Worm (Caenorhabditis elegans) whole organism, L4 larva: ENCODE data around the gene fkb-1.

Experiments used
- F26F4.8 ChIP-seq: fragments of 200-800 bp; sonication (Bioruptor generic); conservative IDR thresholded peaks from 2 replicates; pipeline ENCODE4 v1.3.6; 2022; ENCODE audit warnings: missing genetic modification characterization, missing compliant biosample characterization
- T26A8.4 ChIP-seq: fragments of 200-800 bp; sonication (Bioruptor generic); IDR thresholded peaks from 2 replicates; pipeline ENCODE4 v1.3.6; 2022; ENCODE audit warnings: missing genetic modification characterization, missing compliant biosample characterization
- Y75B8A.6 ChIP-seq: fragments of 200-800 bp; sonication (Bioruptor generic); IDR thresholded peaks from 2 replicates; pipeline ENCODE4 v1.3.6; 2022; ENCODE audit warnings: missing genetic modification reagents, missing genetic modification characterization, missing compliant biosample characterization
- ZK337.2 ChIP-seq: fragments of 200-800 bp; sonication (Bioruptor generic); IDR thresholded peaks from 2 replicates; pipeline ENCODE4 v1.3.6; 2022; ENCODE audit warnings: missing genetic modification reagents, missing genetic modification characterization, missing compliant biosample characterization
- aha-1 ChIP-seq: fragments of 150-350 bp; peaks from one replicate; lab custom pipeline; 2014; ENCODE audit warnings: missing biosample characterization, missing genetic modification characterization
- ama-1 ChIP-seq: fragments of 150-350 bp; optimal IDR thresholded peaks from 2 replicates; lab custom pipeline; 2014; ENCODE audit warnings: inconsistent platforms, mixed read lengths
- ceh-20 ChIP-seq: fragments of 200-800 bp; sonication (Bioruptor generic); IDR thresholded peaks from 2 replicates; pipeline ENCODE4 v1.3.6; 2022; ENCODE audit warnings: missing genetic modification reagents, missing genetic modification characterization, missing compliant biosample characterization
- ceh-44 ChIP-seq: fragments of 200-800 bp; sonication (Bioruptor generic); IDR thresholded peaks from 2 replicates; pipeline ENCODE4 v1.3.6; 2022; ENCODE audit warnings: missing genetic modification reagents, missing genetic modification characterization, missing compliant biosample characterization
- ces-1 ChIP-seq: fragments of 150-350 bp; sonication (generic microtip); optimal IDR thresholded peaks from 4 replicates; lab custom pipeline; 2014; ENCODE audit warnings: missing biosample characterization, missing genetic modification reagents, missing genetic modification characterization
- daf-16 ChIP-seq, 3 experiments: sonication (generic microtip); optimal IDR thresholded peaks; 2 replicates each; lab custom pipeline; 2016 to 2017; ENCODE audit warnings: missing genetic modification characterization in 3 of 3, missing genetic modification reagents in 3 of 3, mild to moderate bottlenecking in 2 of 3, missing compliant biosample characterization in 2 of 3, missing biosample characterization in 1 of 3, moderate library complexity in 1 of 3
- daf-8 ChIP-seq: fragments of 200-800 bp; sonication (Bioruptor generic); IDR thresholded peaks from 2 replicates; pipeline ENCODE4 v1.3.6; 2022; ENCODE audit warnings: missing genetic modification characterization, missing compliant biosample characterization
- dmd-8 ChIP-seq: fragments of 200-800 bp; sonication (Bioruptor generic); IDR thresholded peaks from 2 replicates; pipeline ENCODE4 v1.3.6; 2022; ENCODE audit warnings: missing genetic modification characterization, missing compliant biosample characterization
- duxl-1 ChIP-seq: sonication (generic microtip); optimal IDR thresholded peaks from 2 replicates; lab custom pipeline; 2016; ENCODE audit warnings: mild to moderate bottlenecking, missing genetic modification characterization, moderate library complexity, missing compliant biosample characterization; ENCODE audit not compliant: poor library complexity
- egl-43 ChIP-seq: fragments of 200-800 bp; sonication (Bioruptor generic); IDR thresholded peaks from 2 replicates; pipeline ENCODE4 v1.3.6; 2022; ENCODE audit warnings: missing genetic modification reagents, missing genetic modification characterization, missing compliant biosample characterization
- hlh-11 ChIP-seq: fragments of 200-800 bp; sonication (Bioruptor generic); optimal IDR thresholded peaks from 2 replicates; lab custom pipeline; 2018; ENCODE audit warnings: mild to moderate bottlenecking, missing genetic modification characterization, missing compliant biosample characterization
- hlh-30 ChIP-seq: sonication (generic microtip); optimal IDR thresholded peaks from 2 replicates; lab custom pipeline; 2017; ENCODE audit warnings: antibody characterized with exemption, mild to moderate bottlenecking, missing genetic modification characterization, missing compliant biosample characterization; ENCODE audit not compliant: insufficient read depth
- hmg-1.1 ChIP-seq: fragments of 200-800 bp; sonication (Bioruptor generic); IDR thresholded peaks from 2 replicates; pipeline ENCODE4 v1.3.6; 2022; ENCODE audit warnings: missing genetic modification reagents, missing genetic modification characterization, missing compliant biosample characterization
- jun-1 ChIP-seq: fragments of 150-350 bp; optimal IDR thresholded peaks from 2 replicates; lab custom pipeline; 2014; ENCODE audit warnings: missing biosample characterization, missing genetic modification reagents, missing genetic modification characterization
- lin-38 ChIP-seq: fragments of 200-800 bp; sonication (Bioruptor generic); IDR thresholded peaks from 2 replicates; pipeline ENCODE4 v1.3.6; 2022; ENCODE audit warnings: missing genetic modification reagents, missing genetic modification characterization, missing compliant biosample characterization
- madf-5 ChIP-seq, 2 experiments: fragments of 200-800 bp; sonication (Bioruptor generic); IDR thresholded peaks; 2 replicates each; pipeline ENCODE4 v1.3.6; 2022; ENCODE audit warnings: missing compliant biosample characterization in 2 of 2, missing genetic modification characterization in 2 of 2
- mes-2 ChIP-seq: sonication (generic microtip); optimal IDR thresholded peaks from 2 replicates; lab custom pipeline; 2016; ENCODE audit warnings: missing genotype, mild to moderate bottlenecking, missing genetic modification characterization, missing compliant biosample characterization; ENCODE audit not compliant: poor library complexity, severe bottlenecking
- mxl-2 ChIP-seq: fragments of 200-800 bp; sonication (Bioruptor generic); conservative IDR thresholded peaks from 2 replicates; pipeline ENCODE4 v1.3.6; 2022; ENCODE audit warnings: missing genetic modification reagents, missing genetic modification characterization, missing compliant biosample characterization
- mxl-3 ChIP-seq: fragments of 200-800 bp; sonication (Bioruptor generic); optimal IDR thresholded peaks from 2 replicates; lab custom pipeline; 2018; ENCODE audit warnings: mild to moderate bottlenecking, missing genetic modification characterization, missing compliant biosample characterization
- nhr-10 ChIP-seq: fragments of 150-350 bp; optimal IDR thresholded peaks from 2 replicates; lab custom pipeline; 2014; ENCODE audit warnings: missing biosample characterization, missing genetic modification characterization
- nhr-11 ChIP-seq: fragments of 150-350 bp; optimal IDR thresholded peaks from 2 replicates; lab custom pipeline; 2014; ENCODE audit warnings: missing biosample characterization, missing genetic modification characterization
- nhr-25 ChIP-seq: sonication (generic microtip); optimal IDR thresholded peaks from 2 replicates; lab custom pipeline; 2017; ENCODE audit warnings: missing genetic modification characterization, mild to moderate bottlenecking, missing compliant biosample characterization, antibody characterized with exemption, moderate library complexity, borderline replicate concordance; ENCODE audit not compliant: insufficient read depth
- nhr-42 ChIP-seq: fragments of 200-800 bp; sonication (Bioruptor generic); IDR thresholded peaks from 2 replicates; pipeline ENCODE4 v1.3.6; 2022; ENCODE audit warnings: missing genetic modification characterization, missing compliant biosample characterization
- nhr-77 ChIP-seq: fragments of 150-350 bp; optimal IDR thresholded peaks from 2 replicates; lab custom pipeline; 2014; ENCODE audit warnings: missing biosample characterization, missing genetic modification characterization
- pha-4 ChIP-seq, 2 experiments: fragments of 150-350 bp in 1 of 2; fragments of 200-800 bp in 1 of 2; sonication (Bioruptor generic) in 1 of 2; IDR thresholded peaks in 1 of 2; optimal IDR thresholded peaks in 1 of 2; 2 replicates each; pipeline versions ENCODE4 v1.3.6 to Lab custom; 2014 to 2022; ENCODE audit warnings: missing genetic modification characterization in 2 of 2, missing genetic modification reagents in 2 of 2, missing biosample characterization in 1 of 2, missing compliant biosample characterization in 1 of 2
- php-3 ChIP-seq: fragments of 200-800 bp; sonication (Bioruptor generic); IDR thresholded peaks from 2 replicates; pipeline ENCODE4 v1.3.6; 2022; ENCODE audit warnings: missing genetic modification reagents, missing genetic modification characterization, missing compliant biosample characterization
- rbr-2 ChIP-seq: sonication (generic microtip); optimal IDR thresholded peaks from 2 replicates; lab custom pipeline; 2016; ENCODE audit warnings: missing genotype, missing genetic modification characterization, missing compliant biosample characterization
- skn-1 ChIP-seq: fragments of 150-350 bp; optimal IDR thresholded peaks from 2 replicates; lab custom pipeline; 2014; ENCODE audit warnings: missing biosample characterization, missing genetic modification characterization
- snpc-1.2 ChIP-seq: fragments of 200-800 bp; sonication (Bioruptor generic); IDR thresholded peaks from 2 replicates; pipeline ENCODE4 v1.3.6; 2022; ENCODE audit warnings: missing genetic modification reagents, missing genetic modification characterization, missing compliant biosample characterization
- unc-130 ChIP-seq: sonication (generic microtip); optimal IDR thresholded peaks from 2 replicates; lab custom pipeline; 2016; ENCODE audit warnings: missing genetic modification reagents, missing genetic modification characterization, missing compliant biosample characterization
- unc-62 ChIP-seq, 3 experiments: fragments of 150-350 bp in 1 of 3; sonication (generic microtip); optimal IDR thresholded peaks in 2 of 3; peaks in 1 of 3; 1 replicate in 1 of 3; 2 replicates in 2 of 3; lab custom pipeline; 2014 to 2017; ENCODE audit warnings: missing biosample characterization in 3 of 3, missing genetic modification characterization in 3 of 3, missing genetic modification reagents in 3 of 3, missing genotype in 1 of 3

Gene fkb-1

DNA sequence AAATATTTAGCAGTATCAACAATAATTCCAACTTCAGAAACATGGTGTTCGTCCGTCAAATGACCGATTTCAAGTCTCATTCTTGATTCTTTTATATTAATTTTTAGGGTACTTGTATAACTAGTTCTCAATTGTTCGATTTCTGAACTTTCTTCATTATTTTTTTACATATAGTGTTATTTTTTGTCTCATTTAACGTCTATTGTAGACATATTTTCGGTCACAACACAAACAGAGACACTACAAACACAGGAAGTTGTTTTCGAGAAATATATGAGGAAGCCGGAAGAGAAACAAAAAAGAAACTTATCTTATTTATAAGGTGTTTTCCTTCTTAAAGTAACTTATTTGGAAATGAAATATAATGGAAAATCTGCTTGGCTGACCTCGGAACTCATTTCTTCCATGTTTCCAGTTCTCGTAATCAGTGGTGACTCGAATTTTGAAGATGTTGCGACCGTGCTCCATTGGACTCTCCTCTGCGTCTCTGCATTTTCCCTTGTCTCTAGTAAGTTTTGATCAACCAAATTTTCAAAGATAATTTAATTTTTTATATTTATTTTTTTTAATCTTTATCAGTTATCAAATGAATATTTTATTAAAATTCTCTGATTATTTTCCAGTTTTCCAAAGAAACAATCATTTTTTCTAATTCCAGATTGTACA, 17.4 kb downstream of the fkb-1 start, which contains the start of the genes F36H1.12 and lin-3:
TSS of gene F36H1.12 (minus strand) at position 51 of the 666 bp plus-strand sequence.
TSS of gene lin-3 (plus strand) at position 657 of the 666 bp plus-strand sequence.
- TF ChIP-seq mxl-2 (GFP tag; lab: Robert Waterston, UW) (no peak), mxl-3 (GFP tag; lab: Kevin White, UChicago) (no peak), unc-130 (GFP tag; lab: Kevin White, UChicago) (peak; percentile 19), egl-43 (GFP tag; lab: Robert Waterston, UW) (no peak), mes-2 (tag; lab: Kevin White, UChicago) (no peak), pha-4 (GFP tag; IDR thresholded peaks at IDR 0.05; lab: Robert Waterston, UW) (no peak), pha-4 (tag; optimal IDR thresholded peaks at IDR 0.05; lab: Kevin White, UChicago) (no peak), lin-38 (GFP tag; lab: Robert Waterston, UW) (peak; percentile 85), jun-1 (no peak), nhr-77 (tag; lab: Kevin White, UChicago) (no peak), ceh-44 (0 out of 2 replicates have a peak, but pooled peaks have one; percentile 31), nhr-42 (no peak)
- TF ChIP-seq, all 104 proteins: peak for 3

DNA sequence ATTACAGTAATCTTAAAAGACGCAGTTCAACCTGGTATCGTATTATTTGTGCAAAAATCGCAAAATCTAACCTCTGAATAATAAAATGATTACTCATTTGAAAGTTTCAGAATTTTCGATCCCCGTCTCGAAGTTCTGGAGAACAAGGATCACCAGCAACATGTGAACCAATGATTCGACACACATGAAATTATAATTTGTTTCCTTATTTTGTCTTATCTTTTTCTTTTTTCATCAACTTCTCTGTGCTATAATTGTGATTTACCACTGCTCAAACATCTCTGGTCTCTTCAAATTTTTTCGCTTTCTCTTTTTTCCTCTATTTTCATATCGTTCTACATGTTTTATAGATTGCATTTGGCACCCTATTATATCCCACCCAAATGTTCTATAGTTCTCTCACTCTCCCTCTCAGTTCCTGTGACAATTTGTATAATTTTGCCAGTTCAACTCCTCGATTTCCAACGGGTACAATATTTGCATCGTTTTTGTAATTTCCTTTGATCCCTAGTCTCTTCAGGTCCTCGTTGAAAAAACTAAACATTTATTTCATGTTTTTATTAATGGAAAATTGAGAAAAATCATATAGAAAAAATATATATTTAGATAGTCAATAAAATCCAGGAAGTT, 26.7 kb downstream of the fkb-1 start:
- TF ChIP-seq hmg-1.1 (GFP tag; lab: Robert Waterston, UW) (no peak), T26A8.4 (GFP tag; lab: Robert Waterston, UW) (peak; percentile 66; the same call in 1 of the 2 replicates), unc-62 (GFP tag; optimal IDR thresholded peaks at IDR 0.05 in 1 of 2; lab: Kevin White, UChicago) (peak in 1 of 2 experiments; percentile 94), unc-62 (tag; optimal IDR thresholded peaks at IDR 0.05; lab: Kevin White, UChicago) (no peak), snpc-1.2 (GFP tag; lab: Robert Waterston, UW) (no peak), ama-1 (lab: Kevin White, UChicago) (peak; percentile 48), nhr-25 (no peak), F26F4.8 (GFP tag; lab: Robert Waterston, UW) (no peak), daf-16 (GFP tag; optimal IDR thresholded peaks at IDR 0.05; lab: Kevin White, UChicago) (peak in 1 of 2 experiments; percentile 78), daf-16 (tag; optimal IDR thresholded peaks at IDR 0.05; lab: Kevin White, UChicago) (no peak)

DNA sequence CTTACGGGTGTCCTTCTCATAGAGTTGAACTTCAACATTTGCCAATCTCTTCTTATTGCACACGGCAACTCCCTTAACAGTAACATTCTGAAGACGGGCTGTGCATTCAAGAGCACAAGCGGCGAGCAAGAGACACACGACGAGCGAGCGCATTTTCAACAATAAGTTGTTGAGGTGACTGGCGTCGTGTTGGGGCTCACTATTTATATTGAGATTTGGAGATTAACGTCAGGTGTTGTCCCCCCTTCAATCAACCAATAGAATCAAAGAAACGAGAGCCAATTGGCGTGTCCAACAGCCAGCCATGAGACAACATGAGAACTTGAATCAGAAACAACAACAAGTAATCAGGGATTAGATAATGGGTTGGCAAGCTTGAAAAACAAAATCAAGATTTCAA, 27.6 kb downstream of the fkb-1 start, which contains the start of gene ttr-16:
TSS of gene ttr-16 (minus strand) at position 176 of the 400 bp plus-strand sequence.
- TF ChIP-seq duxl-1 (tag; lab: Kevin White, UChicago) (no peak), php-3 (no peak), madf-5 (GFP tag; IDR thresholded peaks at IDR 0.05; lab: Robert Waterston, UW) (no peak), rbr-2 (no peak), daf-16 (GFP tag; optimal IDR thresholded peaks at IDR 0.05; lab: Kevin White, UChicago) (peak in 1 of 2 experiments; percentile 91), daf-16 (tag; optimal IDR thresholded peaks at IDR 0.05; lab: Kevin White, UChicago) (no peak), ama-1 (lab: Kevin White, UChicago) (peak; percentile 57), nhr-11 (tag; lab: Kevin White, UChicago) (peak; percentile 67), daf-8 (no peak), ces-1 (GFP tag; lab: Kevin White, UChicago) (no peak)

DNA sequence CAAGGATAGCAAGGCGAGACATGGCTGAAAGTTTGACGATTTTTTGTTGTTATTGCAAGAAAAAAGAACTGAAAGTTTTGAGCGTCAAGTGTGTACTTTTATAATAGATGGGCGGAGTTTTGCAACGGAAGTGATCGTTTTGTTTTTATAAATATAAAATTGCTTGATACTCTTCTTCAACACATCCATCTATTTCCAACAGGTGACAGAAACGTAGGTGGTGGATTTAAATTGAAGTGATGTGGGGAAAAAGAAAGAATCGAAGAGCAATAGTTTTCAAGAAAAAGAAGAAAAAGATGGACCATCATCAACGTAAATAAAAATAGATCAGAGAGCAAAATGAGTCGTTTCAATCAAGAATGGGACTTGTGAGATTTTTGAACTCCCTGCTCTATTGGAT, 30.6 kb downstream of the fkb-1 start, which contains the start of gene ttr-17:
TSS of gene ttr-17 (minus strand) at position 24 of the 400 bp plus-strand sequence.
- TF ChIP-seq aha-1 (no peak), egl-43 (GFP tag; lab: Robert Waterston, UW) (no peak), daf-16 (GFP tag; optimal IDR thresholded peaks at IDR 0.05; lab: Kevin White, UChicago) (peak in 1 of 2 experiments; percentile 83), daf-16 (tag; optimal IDR thresholded peaks at IDR 0.05; lab: Kevin White, UChicago) (no peak)

DNA sequence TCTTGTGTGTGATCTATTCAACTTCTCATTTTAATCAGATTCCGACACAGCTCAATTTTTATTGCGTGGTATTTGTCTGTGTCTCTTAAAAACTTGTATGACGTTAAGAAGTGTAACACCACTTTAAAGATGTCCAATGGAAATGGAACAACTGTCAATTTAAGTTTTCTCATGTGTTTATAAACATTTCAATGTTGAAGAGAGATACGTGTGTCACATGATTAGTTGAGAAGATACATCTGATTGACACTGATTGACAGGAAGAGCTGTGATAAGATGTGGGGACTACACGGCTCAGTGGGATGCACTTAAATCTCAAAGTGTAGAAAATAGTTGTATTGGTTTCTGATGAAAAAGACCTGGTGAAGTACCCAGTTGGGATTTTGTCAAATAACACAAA, 31.9 kb downstream of the fkb-1 start:
- TF ChIP-seq skn-1 (tag; lab: Kevin White, UChicago) (no peak), nhr-10 (tag; lab: Kevin White, UChicago) (no peak), dmd-8 (no peak), hlh-11 (tag; lab: Kevin White, UChicago) (peak; percentile 42), ZK337.2 (GFP tag; lab: Robert Waterston, UW) (no peak), nhr-11 (tag; lab: Kevin White, UChicago) (peak; percentile 93), egl-43 (GFP tag; lab: Robert Waterston, UW) (no peak), Y75B8A.6 (GFP tag; lab: Robert Waterston, UW) (no peak), daf-16 (GFP tag; optimal IDR thresholded peaks at IDR 0.05; lab: Kevin White, UChicago) (peak in 1 of 2 experiments; percentile 96), daf-16 (tag; optimal IDR thresholded peaks at IDR 0.05; lab: Kevin White, UChicago) (no peak), hlh-30 (tag; lab: Kevin White, UChicago) (peak; percentile 57), ceh-20 (peak; percentile 79), unc-62 (GFP tag; optimal IDR thresholded peaks at IDR 0.05 in 1 of 2; lab: Kevin White, UChicago) (peak in 1 of 2 experiments; percentile 100), unc-62 (tag; optimal IDR thresholded peaks at IDR 0.05; lab: Kevin White, UChicago) (no peak)
- TF ChIP-seq, all 104 proteins: peak for 6
